Worm (Caenorhabditis elegans): ENCODE measurements around the gene sir-2.2.

DNA sequence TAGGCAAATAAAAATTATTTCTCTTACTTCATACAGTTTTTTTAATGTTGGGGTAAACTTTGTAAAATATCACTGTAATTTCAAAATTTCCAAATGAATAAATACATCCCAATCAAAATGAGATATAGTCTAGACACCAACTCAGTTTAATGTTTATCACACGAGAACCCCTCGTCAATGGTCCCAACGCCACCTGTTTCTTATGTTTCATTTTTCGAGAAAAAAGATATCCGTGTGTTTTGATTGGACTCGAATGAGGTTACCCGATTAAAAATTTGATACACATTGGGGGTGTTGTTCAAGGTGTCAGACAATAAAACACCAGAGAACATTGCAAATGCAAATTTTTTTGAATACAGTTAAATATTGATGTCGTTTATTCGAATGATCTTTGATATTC lies 10.3 kb upstream of the sir-2.2 start:
- TF ChIP-seq F13H6.1 (tag; optimal IDR thresholded peaks at IDR 0.05) (no peak), dmd-4 (tag; optimal IDR thresholded peaks at IDR 0.05; ENCODE audit: borderline replicate concordance) (no peak), ceh-14 (tag; optimal IDR thresholded peaks at IDR 0.05) (no peak), ceh-9 (tag; optimal IDR thresholded peaks at IDR 0.05) (no peak)
